Fruit fly (Drosophila melanogaster): ENCODE measurements around the gene Gyc32E.

Gyc32E gene

DNA sequence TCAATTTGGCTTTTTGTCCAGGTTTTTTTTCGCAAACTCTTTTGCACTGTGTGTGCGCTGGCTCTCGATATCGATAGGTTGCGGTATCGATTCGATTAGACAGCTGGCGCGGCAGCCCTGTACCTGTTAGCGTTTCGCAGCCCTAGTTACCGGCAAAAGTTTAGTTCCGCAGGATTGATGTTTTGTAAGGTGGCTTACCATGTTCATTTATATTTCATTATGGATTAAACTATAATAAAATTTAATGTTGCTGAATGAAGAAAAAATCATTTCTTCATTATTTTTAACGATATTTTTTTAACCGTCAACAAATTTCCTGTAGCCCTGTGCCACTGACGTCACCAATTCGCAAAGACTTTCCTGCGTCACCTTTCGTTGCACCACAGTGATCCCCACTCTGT lies 42.3 kb downstream of the Gyc32E start, which contains the start of gene Reps (continued):
- TF ChIP-seq CG2116 (GFP tag; optimal IDR thresholded peaks at IDR 0.05) (peak; percentile 94), CG14014 (GFP tag; IDR thresholded peaks at IDR 0.05) (peak; percentile 98), CG8944 (GFP tag; optimal IDR thresholded peaks at IDR 0.05) (peak; percentile 97), sqz (GFP tag; optimal IDR thresholded peaks at IDR 0.05) (peak; percentile 96), run (tag; optimal IDR thresholded peaks at IDR 0.05) (peak; percentile 93), H15 (GFP tag; IDR thresholded peaks at IDR 0.05) (peak; percentile 99)

DNA sequence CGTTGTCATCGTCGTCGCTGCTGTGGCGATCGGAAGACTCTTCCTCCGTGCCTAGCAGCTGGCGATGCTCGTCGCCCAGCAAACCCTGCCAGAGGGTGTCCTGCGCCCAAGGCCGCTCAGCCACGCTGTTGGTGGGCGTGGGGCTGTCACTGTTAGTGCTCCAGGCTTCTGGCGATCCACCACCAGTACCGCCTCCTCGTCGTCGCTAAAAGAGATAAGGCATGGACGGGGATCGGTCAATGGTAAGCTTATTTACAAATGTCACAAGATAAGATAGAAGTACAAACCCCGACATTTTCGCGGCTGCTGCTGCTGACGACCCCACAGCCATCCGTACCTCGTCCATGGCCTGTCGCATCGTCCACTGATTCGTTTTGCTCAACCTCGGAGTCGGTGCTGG lies 43.6 kb downstream of the Gyc32E start:
- no peak for TF ChIP-seq Sry-δ (GFP tag; optimal IDR thresholded peaks at IDR 0.05)
- TF ChIP-seq CG2875 (GFP tag; optimal IDR thresholded peaks at IDR 0.05): no peak
- TF ChIP-seq prd (optimal IDR thresholded peaks at IDR 0.05): peak in 1 of 2 experiments; percentile 12
- TF ChIP-seq prd (GFP tag; IDR thresholded peaks at IDR 0.05): no peak
- TF ChIP-seq Med (GFP tag): peak; percentile 61
- no peak for TF ChIP-seq eyg (GFP tag; optimal IDR thresholded peaks at IDR 0.05)
- no peak for TF ChIP-seq dysf (GFP tag; IDR thresholded peaks at IDR 0.05)
- TF ChIP-seq CG11085 (GFP tag; IDR thresholded peaks at IDR 0.05): no peak
- no peak for TF ChIP-seq oc (tag; optimal IDR thresholded peaks at IDR 0.05)
- no peak for TF ChIP-seq CG2889 (GFP tag; IDR thresholded peaks at IDR 0.05)
- no peak for TF ChIP-seq Ada2b (GFP tag; IDR thresholded peaks at IDR 0.05)

DNA sequence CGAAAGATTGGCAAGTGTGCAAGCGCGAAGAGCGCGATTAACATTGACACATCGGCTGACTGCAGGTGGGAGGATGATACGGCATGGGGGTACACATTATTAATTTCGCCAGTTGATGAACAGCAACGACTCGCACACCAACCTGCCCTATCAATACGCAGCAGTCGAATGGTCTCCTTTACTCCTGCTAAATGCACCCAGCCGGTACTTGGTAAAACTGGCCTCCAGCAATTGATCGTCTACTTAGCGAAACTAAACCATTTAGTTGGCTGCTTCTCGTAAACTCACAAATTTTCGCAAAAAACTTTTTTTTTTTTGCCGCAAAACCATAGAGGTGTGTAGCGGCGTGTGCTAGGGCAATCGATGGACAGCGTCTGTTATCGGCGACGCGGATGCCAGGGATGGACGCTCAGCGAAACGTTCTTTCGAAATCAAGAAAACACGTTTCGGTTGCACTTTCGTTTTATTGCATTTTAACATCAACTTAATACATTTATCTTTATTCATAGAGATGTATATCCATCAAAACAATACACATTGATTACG lies 48.3 kb downstream of the Gyc32E start, which contains the start of gene Ge-1:
Ge-1 (minus strand) TSS at position 373 of the 546 bp plus-strand sequence.
- TF ChIP-seq CG14710 (tag; optimal IDR thresholded peaks at IDR 0.05) (peak; percentile 34), vnd (GFP tag; IDR thresholded peaks at IDR 0.05; ENCODE audit: partially characterized antibody) (peak; percentile 43; the same call in 1 of the 3 replicates), HLH3B (GFP tag; IDR thresholded peaks at IDR 0.05) (no peak), CG1647 (GFP tag; optimal IDR thresholded peaks at IDR 0.05) (no peak), Optix (GFP tag; IDR thresholded peaks at IDR 0.05) (no peak), BEAF-32 (GFP tag; optimal IDR thresholded peaks at IDR 0.05) (peak; percentile 63), NFAT (GFP tag; IDR thresholded peaks at IDR 0.05) (0 out of 2 replicates have a peak, but pooled peaks have one; percentile 28), Oli (tag; optimal IDR thresholded peaks at IDR 0.05) (no peak), Sin3A (optimal IDR thresholded peaks at IDR 0.05) (peak; percentile 52), Scr (GFP tag; IDR thresholded peaks at IDR 0.05; ENCODE audit: partially characterized antibody) (peak; percentile 60), gce (GFP tag; IDR thresholded peaks at IDR 0.05) (no peak), so (GFP tag; IDR thresholded peaks at IDR 0.05) (no peak), repo (GFP tag; optimal IDR thresholded peaks at IDR 0.05) (no peak), Ets65A (GFP tag) (peak; percentile 72), ssp (GFP tag; IDR thresholded peaks at IDR 0.05) (no peak), unpg (GFP tag; optimal IDR thresholded peaks at IDR 0.05) (no peak), oc (tag; optimal IDR thresholded peaks at IDR 0.05) (no peak), CG3838 (GFP tag; optimal IDR thresholded peaks at IDR 0.05) (no peak), CG6854 (GFP tag; optimal IDR thresholded peaks at IDR 0.05) (no peak), Dll (GFP tag; IDR thresholded peaks at IDR 0.05; ENCODE audit: partially characterized antibody) (peak; percentile 54; the same call in 2 of the 4 replicates), chn (GFP tag; optimal IDR thresholded peaks at IDR 0.05) (no peak), ERR (GFP tag; optimal IDR thresholded peaks at IDR 0.05) (no peak), TFAM (GFP tag; optimal IDR thresholded peaks at IDR 0.05) (no peak), pho (GFP tag; optimal IDR thresholded peaks at IDR 0.05) (no peak), scrt (GFP tag; optimal IDR thresholded peaks at IDR 0.05) (no peak), Trl (optimal IDR thresholded peaks at IDR 0.05) (no peak), Trl (GFP tag; optimal IDR thresholded peaks at IDR 0.05) (no peak), Dip3 (GFP tag; optimal IDR thresholded peaks at IDR 0.05) (no peak), pum (GFP tag; optimal IDR thresholded peaks at IDR 0.05) (no peak), nerfin-2 (GFP tag; IDR thresholded peaks at IDR 0.05; ENCODE audit: partially characterized antibody) (peak; percentile 40; the same call in 1 of the 2 replicates), jumu (GFP tag; optimal IDR thresholded peaks at IDR 0.05) (no peak), row (GFP tag; IDR thresholded peaks at IDR 0.05) (peak; percentile 26; the same call in 1 of the 3 replicates), CG17359 (tag; optimal IDR thresholded peaks at IDR 0.05) (peak; percentile 40), CG7556 (GFP tag; optimal IDR thresholded peaks at IDR 0.05) (no peak)

Data from whole organism, embryonic.